Worm (Caenorhabditis elegans) whole organism, young adult: ENCODE data around the gene F37B4.10.

ENCODE experiments used
- B0261.1 ChIP-seq: sonication (generic microtip); optimal IDR thresholded peaks from 2 replicates; lab custom pipeline; 2016; ENCODE audit warnings: mild to moderate bottlenecking, missing genetic modification characterization, moderate library complexity, missing compliant biosample characterization
- C17E4.6 ChIP-seq: fragments of 200-800 bp; sonication (Bioruptor generic); IDR thresholded peaks from 2 replicates; pipeline ENCODE4 v1.3.6; 2022; ENCODE audit warnings: missing genetic modification reagents, missing genetic modification characterization, missing compliant biosample characterization
- F23B12.7 ChIP-seq: sonication (generic microtip); optimal IDR thresholded peaks from 2 replicates; lab custom pipeline; 2017; ENCODE audit warnings: missing genetic modification characterization, mild to moderate bottlenecking, missing compliant biosample characterization, antibody characterized with exemption, moderate library complexity; ENCODE audit not compliant: insufficient read depth
- F55B11.4 ChIP-seq: sonication (generic microtip); optimal IDR thresholded peaks from 2 replicates; lab custom pipeline; 2016; ENCODE audit warnings: missing compliant biosample characterization, missing genetic modification characterization, borderline replicate concordance; ENCODE audit not compliant: insufficient read depth
- K11D2.4 ChIP-seq: fragments of 200-800 bp; sonication (Bioruptor generic); IDR thresholded peaks from 2 replicates; pipeline ENCODE4 v1.3.6; 2022; ENCODE audit warnings: missing genetic modification reagents, missing genetic modification characterization, missing compliant biosample characterization
- Y56A3A.18 ChIP-seq: fragments of 200-800 bp; sonication (Bioruptor generic); IDR thresholded peaks from 2 replicates; pipeline ENCODE4 v1.3.6; 2022; ENCODE audit warnings: missing genetic modification reagents, missing genetic modification characterization, missing compliant biosample characterization
- Y79H2A.3 ChIP-seq: fragments of 200-800 bp; sonication (Bioruptor generic); conservative IDR thresholded peaks from 2 replicates; pipeline ENCODE4 v1.3.6; 2022; ENCODE audit warnings: missing genetic modification reagents, missing genetic modification characterization, missing compliant biosample characterization
- athp-1 ChIP-seq: sonication (generic microtip); optimal IDR thresholded peaks from 2 replicates; lab custom pipeline; 2017; ENCODE audit warnings: mild to moderate bottlenecking, missing genetic modification characterization, missing compliant biosample characterization
- attf-6 ChIP-seq: fragments of 200-800 bp; sonication (Bioruptor generic); IDR thresholded peaks from 2 replicates; pipeline ENCODE4 v1.3.6; 2022; ENCODE audit warnings: missing genetic modification reagents, missing genetic modification characterization, missing compliant biosample characterization
- ceh-40 ChIP-seq: fragments of 200-800 bp; sonication (Bioruptor generic); IDR thresholded peaks from 2 replicates; pipeline ENCODE4 v1.3.6; 2022; ENCODE audit warnings: missing genetic modification characterization, missing compliant biosample characterization
- dpff-1 ChIP-seq: sonication (generic microtip); optimal IDR thresholded peaks from 2 replicates; lab custom pipeline; 2017; ENCODE audit warnings: mild to moderate bottlenecking, missing genetic modification characterization, missing compliant biosample characterization
- dpl-1 ChIP-seq: fragments of 150-350 bp; optimal IDR thresholded peaks from 2 replicates; lab custom pipeline; 2014; ENCODE audit warnings: missing biosample characterization, missing genetic modification reagents, missing genetic modification characterization
- efl-1 ChIP-seq: fragments of 150-350 bp; optimal IDR thresholded peaks from 2 replicates; lab custom pipeline; 2014; ENCODE audit warnings: missing biosample characterization, missing genetic modification reagents, missing genetic modification characterization
- egl-18 ChIP-seq: fragments of 200-800 bp; sonication (Bioruptor generic); IDR thresholded peaks from 2 replicates; pipeline ENCODE4 v1.3.6; 2022; ENCODE audit warnings: missing genetic modification reagents, missing genetic modification characterization, missing compliant biosample characterization
- ekl-4 ChIP-seq: fragments of 200-800 bp; sonication (Bioruptor generic); IDR thresholded peaks from 2 replicates; pipeline ENCODE4 v1.3.6; 2022; ENCODE audit warnings: missing genetic modification reagents, missing genetic modification characterization, missing compliant biosample characterization
- fkh-3 ChIP-seq: sonication (generic microtip); optimal IDR thresholded peaks from 2 replicates; lab custom pipeline; 2016; ENCODE audit warnings: mild to moderate bottlenecking, missing genetic modification characterization, missing compliant biosample characterization
- hmg-1.2 ChIP-seq: fragments of 200-800 bp; sonication (Bioruptor generic); IDR thresholded peaks from 2 replicates; pipeline ENCODE4 v1.3.6; 2022; ENCODE audit warnings: missing genetic modification reagents, missing genetic modification characterization, missing compliant biosample characterization
- hrde-1 ChIP-seq: sonication (generic microtip); optimal IDR thresholded peaks from 2 replicates; lab custom pipeline; 2016; ENCODE audit warnings: missing genetic modification characterization, mild to moderate bottlenecking, missing compliant biosample characterization, moderate library complexity, missing genotype, missing genetic modification reagents, borderline replicate concordance
- lag-1 ChIP-seq: fragments of 200-800 bp; sonication (Bioruptor generic); IDR thresholded peaks from 2 replicates; pipeline ENCODE4 v1.3.6; 2022; ENCODE audit warnings: missing genetic modification reagents, missing genetic modification characterization, missing compliant biosample characterization
- let-526 ChIP-seq: fragments of 200-800 bp; sonication (Bioruptor generic); IDR thresholded peaks from 2 replicates; pipeline ENCODE4 v1.3.6; 2022; ENCODE audit warnings: missing genetic modification reagents, missing genetic modification characterization, missing compliant biosample characterization
- lin-40 ChIP-seq: sonication (generic microtip); optimal IDR thresholded peaks from 2 replicates; lab custom pipeline; 2016; ENCODE audit warnings: missing genetic modification characterization, mild to moderate bottlenecking, missing compliant biosample characterization, missing genotype, missing genetic modification reagents
- lin-54 ChIP-seq: fragments of 200-800 bp; sonication (Bioruptor generic); optimal IDR thresholded peaks from 2 replicates; lab custom pipeline; 2018; ENCODE audit warnings: mild to moderate bottlenecking, missing genetic modification characterization, missing compliant biosample characterization
- lir-1 ChIP-seq: fragments of 200-800 bp; sonication (Bioruptor generic); conservative IDR thresholded peaks from 2 replicates; pipeline ENCODE4 v1.3.6; 2022; ENCODE audit warnings: missing genetic modification reagents, missing genetic modification characterization, missing compliant biosample characterization
- madf-8 ChIP-seq: fragments of 200-800 bp; sonication (Bioruptor generic); conservative IDR thresholded peaks from 2 replicates; pipeline ENCODE4 v1.3.6; 2022; ENCODE audit warnings: missing genetic modification reagents, missing genetic modification characterization, missing compliant biosample characterization
- nhr-179 ChIP-seq: sonication (generic microtip); optimal IDR thresholded peaks from 2 replicates; lab custom pipeline; 2016; ENCODE audit warnings: mild to moderate bottlenecking, missing genetic modification characterization, missing compliant biosample characterization
- nhr-90 ChIP-seq: sonication (generic microtip); optimal IDR thresholded peaks from 2 replicates; lab custom pipeline; 2016; ENCODE audit warnings: missing genotype, mild to moderate bottlenecking, missing genetic modification characterization, missing compliant biosample characterization
- rcor-1 ChIP-seq: fragments of 200-800 bp; sonication (Bioruptor generic); IDR thresholded peaks from 2 replicates; pipeline ENCODE4 v1.3.6; 2022; ENCODE audit warnings: missing genetic modification reagents, missing genetic modification characterization, missing compliant biosample characterization
- snpc-1.1 ChIP-seq: sonication (generic microtip); optimal IDR thresholded peaks from 2 replicates; lab custom pipeline; 2017; ENCODE audit warnings: missing genetic modification characterization, mild to moderate bottlenecking, missing compliant biosample characterization, antibody characterized with exemption, moderate library complexity, missing genotype, missing genetic modification reagents; ENCODE audit not compliant: insufficient read depth

F37B4.10 gene

DNA sequence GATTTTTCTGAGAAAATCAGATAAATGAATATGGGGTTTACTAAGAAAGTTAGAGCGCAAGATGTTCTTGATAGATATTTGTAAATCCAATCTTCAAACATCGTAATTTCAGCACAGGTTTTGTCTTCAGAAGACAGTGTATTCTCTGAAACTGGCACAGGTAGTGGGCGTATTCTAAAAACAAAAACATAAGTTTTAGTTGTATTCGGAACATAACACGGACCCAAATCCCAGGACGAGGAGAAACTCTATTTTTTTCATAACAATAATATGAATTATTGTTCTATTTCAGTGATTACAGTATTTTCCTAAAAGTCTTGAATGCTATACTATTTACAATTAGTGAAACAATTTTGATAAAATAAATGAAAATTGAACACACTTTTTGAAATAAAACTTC lies 40.9 kb downstream of the F37B4.10 start, which contains the start of gene srj-45:
srj-45 (minus strand) TSS at position 101 of the 400 bp plus-strand sequence.
- TF ChIP-seq athp-1 (tag; lab: Kevin White, UChicago), result no peak
- no peak for TF ChIP-seq efl-1
- no peak for TF ChIP-seq nhr-90 (tag; lab: Kevin White, UChicago)
- no peak for TF ChIP-seq lin-54 (GFP tag; lab: Kevin White, UChicago)
- TF ChIP-seq dpl-1 (GFP tag; lab: Kevin White, UChicago), result no peak
- no peak for TF ChIP-seq B0261.1 (tag; lab: Kevin White, UChicago)
- no peak for TF ChIP-seq madf-8
- no peak for TF ChIP-seq K11D2.4 (GFP tag; lab: Robert Waterston, UW)
- TF ChIP-seq lin-40 (tag; lab: Kevin White, UChicago), result no peak
- no peak for TF ChIP-seq lag-1
- no peak for TF ChIP-seq nhr-179

DNA sequence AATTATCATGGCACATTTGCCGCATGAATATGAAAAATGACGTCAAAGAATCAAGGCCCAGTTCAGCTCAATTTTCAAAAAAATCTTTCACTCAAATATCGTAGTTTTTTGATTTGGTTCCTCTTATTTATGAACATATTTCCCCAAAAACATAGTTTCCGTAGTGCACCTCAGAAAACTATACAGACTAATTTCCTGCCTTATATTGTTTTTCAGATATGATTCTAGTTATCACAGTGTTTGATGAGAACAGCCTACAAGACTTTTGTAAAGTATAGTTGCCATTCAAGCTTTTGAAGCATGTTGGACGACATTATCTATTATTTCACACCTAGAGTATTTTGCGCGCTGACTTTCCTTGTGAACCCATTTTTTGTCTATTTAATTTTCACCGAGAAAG lies 44.7 kb downstream of the F37B4.10 start, which contains the start of gene srj-50:
srj-50 (plus strand) TSS at position 301 of the 400 bp plus-strand sequence.
- no peak for TF ChIP-seq nhr-90 (tag; lab: Kevin White, UChicago)
- no peak for TF ChIP-seq F55B11.4

DNA sequence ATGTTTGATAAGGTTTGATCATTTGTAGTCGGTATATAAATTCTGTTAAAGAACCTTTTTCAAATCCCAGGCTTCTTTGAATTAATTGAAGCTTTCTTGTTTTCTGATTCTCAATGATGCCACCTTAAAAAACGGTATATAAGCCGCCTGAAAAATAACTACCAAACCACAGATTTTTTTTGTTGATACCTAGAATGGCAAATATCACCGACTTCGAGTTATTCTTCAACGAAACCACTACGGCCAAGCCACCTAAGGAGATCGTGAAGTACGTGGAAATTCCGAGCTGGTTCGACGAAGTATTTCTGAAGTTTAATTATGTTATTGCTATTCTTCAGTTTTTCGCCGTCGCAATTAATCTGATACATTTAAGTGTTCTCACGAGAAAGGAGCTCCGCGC lies 46.6 kb downstream of the F37B4.10 start, which contains the start of gene srw-2:
srw-2 (plus strand) TSS at position 62 of the 400 bp plus-strand sequence.
- TF ChIP-seq F23B12.7 (tag; lab: Kevin White, UChicago) (no peak), let-526 (GFP tag; lab: Robert Waterston, UW) (no peak), C17E4.6 (GFP tag; lab: Robert Waterston, UW) (no peak), madf-8 (no peak), rcor-1 (GFP tag; lab: Robert Waterston, UW) (no peak), Y79H2A.3 (GFP tag; lab: Robert Waterston, UW) (no peak), hrde-1 (tag; lab: Kevin White, UChicago) (no peak)
- TF ChIP-seq, all 124 proteins: peak for 0

DNA sequence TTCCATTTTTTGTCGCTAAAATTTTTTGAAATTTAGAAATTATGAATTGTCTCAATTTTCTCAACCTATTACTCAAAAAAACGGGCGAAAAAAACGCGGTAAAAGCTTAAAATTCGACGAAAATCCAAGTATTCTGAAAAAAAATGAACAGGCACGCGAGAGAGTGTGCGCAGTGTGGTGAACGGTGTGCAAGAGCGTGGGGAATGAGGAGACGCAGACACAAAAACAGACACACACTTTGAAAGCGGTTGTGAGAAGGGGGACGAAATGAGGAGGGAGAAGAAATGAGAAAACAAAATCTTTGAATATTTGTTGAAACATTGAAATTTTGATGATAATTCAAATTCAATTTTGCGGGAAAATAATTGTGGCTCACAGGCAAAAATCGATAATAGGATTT lies 50.6 kb downstream of the F37B4.10 start, which contains the start of gene T03D3.5:
T03D3.5 (minus strand) TSS at position 21 of the 400 bp plus-strand sequence.
- TF ChIP-seq hmg-1.2 (GFP tag; lab: Robert Waterston, UW) (peak; percentile 98), egl-18 (GFP tag; lab: Robert Waterston, UW) (no peak), fkh-3 (tag; lab: Kevin White, UChicago) (no peak)

DNA sequence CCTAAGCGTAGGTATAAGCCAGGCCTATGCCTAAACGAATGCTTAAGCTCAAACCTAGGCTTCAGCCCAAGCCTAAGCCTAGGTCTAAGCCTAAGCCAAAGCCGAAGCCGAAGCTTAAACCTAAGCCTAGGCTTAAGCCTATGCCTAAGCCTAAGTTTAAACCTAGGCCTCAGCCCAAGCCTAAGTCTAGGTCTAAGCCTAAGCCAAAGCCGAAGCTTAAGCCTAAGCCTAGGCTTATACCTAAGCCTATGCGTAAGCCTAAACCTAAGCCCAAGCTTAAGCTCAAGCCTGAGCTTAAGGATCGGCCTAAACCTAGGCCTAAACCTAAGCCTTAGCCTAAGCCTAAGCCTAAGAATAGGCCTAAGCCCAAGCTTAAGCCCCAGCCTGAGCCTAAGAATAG lies 51.4 kb downstream of the F37B4.10 start:
- TF ChIP-seq Y56A3A.18 (GFP tag; lab: Robert Waterston, UW) (no peak), ceh-40 (GFP tag; lab: Robert Waterston, UW) (no peak), lir-1 (GFP tag; lab: Robert Waterston, UW) (no peak), attf-6 (no peak), snpc-1.1 (tag; lab: Kevin White, UChicago) (no peak), dpff-1 (no peak), ekl-4 (GFP tag; lab: Robert Waterston, UW) (no peak)
